Worm (Caenorhabditis elegans) whole organism, L1 larva: ENCODE results near the gene Y69A2AR.51.

Experiments used
- C34B4.2 ChIP-seq: sonication (generic microtip); optimal IDR thresholded peaks from 2 replicates; lab custom pipeline; 2017; ENCODE audit warnings: mild to moderate bottlenecking, missing genetic modification characterization, missing compliant biosample characterization
- F16B12.6 ChIP-seq: fragments of 150-350 bp; optimal IDR thresholded peaks from 2 replicates; lab custom pipeline; 2014; ENCODE audit warnings: missing biosample characterization, missing genetic modification characterization
- Y116A8C.19 ChIP-seq: sonication (generic microtip); optimal IDR thresholded peaks from 2 replicates; lab custom pipeline; 2016; ENCODE audit warnings: missing compliant biosample characterization, missing genetic modification characterization, borderline replicate concordance
- aha-1 ChIP-seq: fragments of 150-350 bp; optimal IDR thresholded peaks from 2 replicates; lab custom pipeline; 2014; ENCODE audit warnings: missing biosample characterization, missing genetic modification characterization
- aly-2 ChIP-seq: fragments of 150-350 bp; optimal IDR thresholded peaks from 2 replicates; lab custom pipeline; 2014; ENCODE audit warnings: missing biosample characterization, missing genetic modification characterization
- blmp-1 ChIP-seq: fragments of 150-350 bp; optimal IDR thresholded peaks from 2 replicates; lab custom pipeline; 2014; ENCODE audit warnings: missing biosample characterization, missing genetic modification characterization
- ceh-82 ChIP-seq, 3 experiments: fragments of 150-350 bp in 1 of 3; sonication (generic microtip) in 2 of 3; optimal IDR thresholded peaks; 2 replicates each; lab custom pipeline; 2014 to 2017; ENCODE audit warnings: missing biosample characterization in 3 of 3, missing genetic modification characterization in 3 of 3
- ceh-88 ChIP-seq: fragments of 200-800 bp; sonication (Bioruptor generic); IDR thresholded peaks from 2 replicates; pipeline ENCODE4 v1.3.6; 2022; ENCODE audit warnings: missing genetic modification characterization, missing compliant biosample characterization
- ceh-90 ChIP-seq: sonication (generic microtip); optimal IDR thresholded peaks from 2 replicates; lab custom pipeline; 2016; ENCODE audit warnings: missing genetic modification characterization, missing compliant biosample characterization
- ces-1 ChIP-seq: fragments of 150-350 bp; optimal IDR thresholded peaks from 2 replicates; lab custom pipeline; 2014; ENCODE audit warnings: missing biosample characterization, missing genetic modification reagents, missing genetic modification characterization
- dpl-1 ChIP-seq, 3 experiments: fragments of 150-350 bp in 2 of 3; sonication (generic microtip) in 1 of 3; optimal IDR thresholded peaks; 2 replicates each; lab custom pipeline; 2014 to 2017; ENCODE audit warnings: missing biosample characterization in 3 of 3, missing genetic modification characterization in 3 of 3, missing genetic modification reagents in 3 of 3
- dsc-1 ChIP-seq: sonication (generic microtip); optimal IDR thresholded peaks from 2 replicates; lab custom pipeline; 2016; ENCODE audit warnings: mild to moderate bottlenecking, missing genetic modification characterization, missing compliant biosample characterization
- efl-3 ChIP-seq: fragments of 200-800 bp; sonication (Bioruptor generic); optimal IDR thresholded peaks from 2 replicates; lab custom pipeline; 2018; ENCODE audit warnings: mild to moderate bottlenecking, missing genetic modification characterization, missing compliant biosample characterization
- elt-2 ChIP-seq: sonication (generic microtip); optimal IDR thresholded peaks from 2 replicates; lab custom pipeline; 2016; ENCODE audit warnings: missing genetic modification characterization, mild to moderate bottlenecking, inconsistent platforms, missing compliant biosample characterization, missing genetic modification reagents
- elt-3 ChIP-seq, 6 experiments: fragments of 150-350 bp in 1 of 6; sonication (generic microtip); optimal IDR thresholded peaks; 2 replicates each; lab custom pipeline; 2017 to 2018; ENCODE audit warnings: missing biosample characterization in 6 of 6, missing genetic modification characterization in 6 of 6, inconsistent platforms in 1 of 6
- fkh-10 ChIP-seq: sonication (generic microtip); optimal IDR thresholded peaks from 2 replicates; lab custom pipeline; 2017; ENCODE audit warnings: missing biosample characterization, missing genetic modification reagents, missing genetic modification characterization
- fkh-4 ChIP-seq: sonication (generic microtip); optimal IDR thresholded peaks from 2 replicates; lab custom pipeline; 2016; ENCODE audit warnings: missing compliant biosample characterization, missing genetic modification characterization, borderline replicate concordance
- fos-1 ChIP-seq: fragments of 150-350 bp; optimal IDR thresholded peaks from 2 replicates; lab custom pipeline; 2014; ENCODE audit warnings: missing biosample characterization, missing genetic modification characterization
- grh-1 ChIP-seq: fragments of 200-800 bp; sonication (Bioruptor generic); IDR thresholded peaks from 2 replicates; pipeline ENCODE4 v1.3.6; 2022; ENCODE audit warnings: missing genetic modification reagents, missing genetic modification characterization, missing compliant biosample characterization
- hpl-2 ChIP-seq: fragments of 150-350 bp; optimal IDR thresholded peaks from 2 replicates; lab custom pipeline; 2014; ENCODE audit warnings: missing biosample characterization, missing genetic modification reagents, missing genetic modification characterization
- lin-35 ChIP-seq, 2 experiments: fragments of 150-350 bp; optimal IDR thresholded peaks; 2 replicates each; lab custom pipeline; 2014; ENCODE audit warnings: missing biosample characterization in 2 of 2, missing genetic modification characterization in 2 of 2, missing genetic modification reagents in 2 of 2
- lir-3 ChIP-seq: sonication (generic microtip); optimal IDR thresholded peaks from 2 replicates; lab custom pipeline; 2016; ENCODE audit warnings: mild to moderate bottlenecking, missing genetic modification characterization, moderate library complexity, missing compliant biosample characterization; ENCODE audit not compliant: poor library complexity
- mab-9 ChIP-seq: fragments of 200-800 bp; sonication (Bioruptor generic); IDR thresholded peaks from 2 replicates; pipeline ENCODE4 v1.3.6; 2022; ENCODE audit warnings: missing genetic modification reagents, missing genetic modification characterization, missing compliant biosample characterization
- mdl-1 ChIP-seq, 2 experiments: fragments of 150-350 bp; optimal IDR thresholded peaks; 2 replicates each; lab custom pipeline; 2014 to 2017; ENCODE audit warnings: missing biosample characterization in 2 of 2, missing genetic modification characterization in 2 of 2, inconsistent platforms in 1 of 2
- mef-2 ChIP-seq: fragments of 150-350 bp; optimal IDR thresholded peaks from 2 replicates; lab custom pipeline; 2014; ENCODE audit warnings: missing biosample characterization, missing genetic modification characterization
- mep-1 ChIP-seq: fragments of 150-350 bp; optimal IDR thresholded peaks from 2 replicates; lab custom pipeline; 2014; ENCODE audit warnings: missing biosample characterization, missing genetic modification characterization
- nhr-12 ChIP-seq: sonication (generic microtip); optimal IDR thresholded peaks from 2 replicates; lab custom pipeline; 2017; ENCODE audit warnings: missing biosample characterization, missing genetic modification characterization
- nhr-19 ChIP-seq: fragments of 200-800 bp; sonication (Bioruptor generic); conservative IDR thresholded peaks from 2 replicates; pipeline ENCODE4 v1.3.6; 2022; ENCODE audit warnings: missing genetic modification characterization, missing compliant biosample characterization
- nhr-20 ChIP-seq: sonication (generic microtip); optimal IDR thresholded peaks from 2 replicates; lab custom pipeline; 2016; ENCODE audit warnings: mild to moderate bottlenecking, missing genetic modification characterization, missing compliant biosample characterization
- nhr-28 ChIP-seq: fragments of 150-350 bp; optimal IDR thresholded peaks from 2 replicates; lab custom pipeline; 2014; ENCODE audit warnings: missing biosample characterization, missing genetic modification characterization
- nhr-47 ChIP-seq: sonication (generic microtip); optimal IDR thresholded peaks from 2 replicates; lab custom pipeline; 2016; ENCODE audit warnings: mild to moderate bottlenecking, missing genetic modification characterization, moderate library complexity, missing compliant biosample characterization
- nhr-71 ChIP-seq: sonication (generic microtip); optimal IDR thresholded peaks from 2 replicates; lab custom pipeline; 2016; ENCODE audit warnings: mild to moderate bottlenecking, missing genetic modification characterization, moderate library complexity, missing compliant biosample characterization
- nhr-76 ChIP-seq: sonication (generic microtip); optimal IDR thresholded peaks from 2 replicates; lab custom pipeline; 2017; ENCODE audit warnings: missing biosample characterization, missing genetic modification characterization
- nhr-84 ChIP-seq: sonication (generic microtip); optimal IDR thresholded peaks from 2 replicates; lab custom pipeline; 2017; ENCODE audit warnings: missing biosample characterization, missing genetic modification characterization
- nhr-90 ChIP-seq: sonication (generic microtip); optimal IDR thresholded peaks from 2 replicates; lab custom pipeline; 2016; ENCODE audit warnings: mild to moderate bottlenecking, missing genetic modification characterization, missing compliant biosample characterization; ENCODE audit not compliant: poor library complexity
- pag-3 ChIP-seq: sonication (generic microtip); optimal IDR thresholded peaks from 2 replicates; lab custom pipeline; 2017; ENCODE audit warnings: missing genetic modification characterization, mild to moderate bottlenecking, missing compliant biosample characterization, antibody characterized with exemption, borderline replicate concordance; ENCODE audit not compliant: insufficient read depth
- pax-3 ChIP-seq: fragments of 200-800 bp; sonication (Bioruptor generic); optimal IDR thresholded peaks from 2 replicates; lab custom pipeline; 2018; ENCODE audit warnings: mild to moderate bottlenecking, missing genetic modification characterization, moderate library complexity, missing compliant biosample characterization
- skn-1 ChIP-seq: fragments of 150-350 bp; optimal IDR thresholded peaks from 2 replicates; lab custom pipeline; 2014; ENCODE audit warnings: missing biosample characterization, missing genetic modification characterization
- snpc-4 ChIP-seq: fragments of 150-350 bp; optimal IDR thresholded peaks from 2 replicates; lab custom pipeline; 2014; ENCODE audit warnings: missing biosample characterization, missing genetic modification characterization
- sox-4 ChIP-seq: sonication (generic microtip); optimal IDR thresholded peaks from 2 replicates; lab custom pipeline; 2016; ENCODE audit warnings: missing genetic modification characterization, missing compliant biosample characterization
- sptf-1 ChIP-seq: fragments of 150-350 bp; optimal IDR thresholded peaks from 2 replicates; lab custom pipeline; 2014; ENCODE audit warnings: missing biosample characterization, missing genetic modification characterization
- sup-37 ChIP-seq: fragments of 200-800 bp; sonication (Bioruptor generic); optimal IDR thresholded peaks from 2 replicates; lab custom pipeline; 2018; ENCODE audit warnings: mild to moderate bottlenecking, missing genetic modification characterization, missing compliant biosample characterization
- swsn-7 ChIP-seq: sonication (generic microtip); optimal IDR thresholded peaks from 2 replicates; lab custom pipeline; 2016; ENCODE audit warnings: missing genetic modification characterization, missing compliant biosample characterization
- tlp-1 ChIP-seq: fragments of 150-350 bp; optimal IDR thresholded peaks from 2 replicates; lab custom pipeline; 2014; ENCODE audit warnings: missing biosample characterization, missing genetic modification characterization
- unc-62 ChIP-seq: fragments of 150-350 bp; optimal IDR thresholded peaks from 2 replicates; lab custom pipeline; 2014; ENCODE audit warnings: missing biosample characterization, missing genetic modification reagents, missing genetic modification characterization
- unc-86 ChIP-seq: sonication (generic microtip); optimal IDR thresholded peaks from 2 replicates; lab custom pipeline; 2016; ENCODE audit warnings: missing genetic modification characterization, missing compliant biosample characterization
- zag-1 ChIP-seq: fragments of 150-350 bp; optimal IDR thresholded peaks from 2 replicates; lab custom pipeline; 2014; ENCODE audit warnings: missing biosample characterization, missing genetic modification characterization
- zip-4 ChIP-seq: fragments of 200-800 bp; sonication (Bioruptor generic); optimal IDR thresholded peaks from 2 replicates; lab custom pipeline; 2018; ENCODE audit warnings: mild to moderate bottlenecking, missing genetic modification characterization, moderate library complexity, missing compliant biosample characterization
- ztf-11 ChIP-seq, 2 experiments: sonication (generic microtip); optimal IDR thresholded peaks; 2 replicates each; lab custom pipeline; 2016 to 2017; ENCODE audit warnings: missing genetic modification characterization in 2 of 2, missing biosample characterization in 1 of 2, missing compliant biosample characterization in 1 of 2
- ztf-4 ChIP-seq: fragments of 150-350 bp; optimal IDR thresholded peaks from 2 replicates; lab custom pipeline; 2014; ENCODE audit warnings: missing biosample characterization, missing genetic modification characterization

Gene Y69A2AR.51

DNA sequence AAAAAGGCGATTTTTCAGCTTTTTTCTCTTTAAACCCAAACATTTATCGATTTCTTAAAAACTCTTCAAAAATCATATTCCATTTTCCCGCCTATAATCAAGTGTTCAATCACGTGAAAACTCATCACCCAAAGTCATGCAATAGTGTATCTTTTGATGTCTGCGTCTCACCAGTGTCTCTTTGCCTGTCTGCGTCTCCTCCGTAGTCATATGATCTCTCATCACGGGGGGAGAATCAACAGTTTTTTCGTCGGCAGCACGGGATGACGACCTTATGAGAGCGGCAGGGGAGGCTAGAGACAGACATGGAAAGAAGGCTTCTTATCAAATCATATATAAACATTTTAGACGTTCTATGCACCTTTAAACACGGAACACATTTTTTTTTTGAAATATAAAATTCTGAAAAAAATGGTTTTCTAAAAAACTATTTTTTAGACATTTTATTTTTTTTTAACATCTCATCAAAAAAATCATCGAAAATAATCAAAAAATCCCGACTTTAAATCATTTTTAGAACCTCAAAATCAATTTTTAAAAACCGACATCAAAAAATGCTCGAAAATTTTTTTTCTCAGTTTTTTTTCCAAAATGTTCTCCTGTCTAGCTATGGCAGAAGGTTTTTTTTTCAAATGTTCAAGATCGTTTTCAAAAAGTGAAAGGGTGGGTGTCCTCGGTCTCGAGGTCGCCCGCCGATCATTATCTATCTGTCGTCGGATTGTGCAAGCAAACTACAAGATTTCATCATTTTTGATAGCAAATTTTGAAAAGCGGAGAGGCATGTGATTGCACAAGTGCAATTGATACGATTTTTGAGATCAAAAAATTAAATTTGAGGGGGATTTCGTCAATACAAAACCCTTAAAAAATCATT is 30.0 kb downstream of the Y69A2AR.51 start (continued):
- TF ChIP-seq nhr-71 (tag; lab: Kevin White, UChicago) = peak; percentile 100
- peak; percentile 98 for TF ChIP-seq grh-1 (GFP tag; lab: Robert Waterston, UW)
- no peak for TF ChIP-seq tlp-1 (tag; lab: Kevin White, UChicago)
- TF ChIP-seq C34B4.2 (tag; lab: Kevin White, UChicago) = peak; percentile 59
- peak; percentile 93 for TF ChIP-seq fos-1
- peak; percentile 94 for TF ChIP-seq mab-9 (GFP tag; lab: Robert Waterston, UW)
- TF ChIP-seq mdl-1 (tag; optimal IDR thresholded peaks at IDR 0.05; lab: Kevin White, UChicago) = peak; percentile 39 to 100
- TF ChIP-seq F16B12.6 (tag; lab: Kevin White, UChicago) = peak; percentile 20
- TF ChIP-seq nhr-47 (tag; lab: Kevin White, UChicago) = peak; percentile 99
- peak; percentile 96 for TF ChIP-seq ceh-88
- peak; percentile 89 for TF ChIP-seq snpc-4 (tag; lab: Kevin White, UChicago)
- peak; percentile 87 for TF ChIP-seq sup-37 (GFP tag; lab: Kevin White, UChicago)
- peak; percentile 87 for TF ChIP-seq zip-4
- TF ChIP-seq nhr-90 = peak; percentile 99
- peak; percentile 84 for TF ChIP-seq mef-2 (tag; lab: Kevin White, UChicago)
- peak; percentile 66 for TF ChIP-seq pag-3 (tag; lab: Kevin White, UChicago)
- TF ChIP-seq nhr-19 = peak; percentile 99
- TF ChIP-seq mep-1 (tag; lab: Kevin White, UChicago) = peak; percentile 99
- TF ChIP-seq elt-3 (tag; optimal IDR thresholded peaks at IDR 0.05; lab: Kevin White, UChicago) = peak in 5 of 6 experiments; percentile 31 to 100 (median 95)
- TF ChIP-seq dpl-1 (GFP tag; optimal IDR thresholded peaks at IDR 0.05; lab: Kevin White, UChicago) = peak; percentile 89 to 91 (median 90)
- no peak for TF ChIP-seq Y116A8C.19 (tag; lab: Kevin White, UChicago)
- TF ChIP-seq unc-86 = peak; percentile 92
- TF ChIP-seq nhr-76 = peak; percentile 39
- peak; percentile 70 for TF ChIP-seq aha-1 (tag; lab: Kevin White, UChicago)
- TF ChIP-seq blmp-1 = peak; percentile 90
- TF ChIP-seq lir-3 (tag; lab: Kevin White, UChicago) = peak; percentile 94
- TF ChIP-seq fkh-10 (GFP tag; lab: Kevin White, UChicago) = peak; percentile 61
- TF ChIP-seq dsc-1 = peak; percentile 96
- peak; percentile 34 for TF ChIP-seq nhr-12 (tag; lab: Kevin White, UChicago)
- TF ChIP-seq fkh-4 (tag; lab: Kevin White, UChicago) = peak; percentile 64
- TF ChIP-seq ztf-4 (tag; lab: Kevin White, UChicago) = peak; percentile 98
- TF ChIP-seq ceh-82 (tag; optimal IDR thresholded peaks at IDR 0.05; lab: Kevin White, UChicago) = peak; percentile 90 to 93 (median 90)
- peak; percentile 95 for TF ChIP-seq hpl-2 (GFP tag; lab: Kevin White, UChicago)
- TF ChIP-seq ces-1 = no peak
- peak; percentile 75 for TF ChIP-seq efl-3
- no peak for TF ChIP-seq sptf-1 (tag; lab: Kevin White, UChicago)
- TF ChIP-seq nhr-20 = peak; percentile 100
- TF ChIP-seq nhr-28 (tag; lab: Kevin White, UChicago) = peak; percentile 75
- peak; percentile 98 for TF ChIP-seq pax-3 (tag; lab: Kevin White, UChicago)
- peak; percentile 99 for TF ChIP-seq swsn-7 (tag; lab: Kevin White, UChicago)
- TF ChIP-seq ceh-90 = no peak
- TF ChIP-seq elt-2 (tag; lab: Kevin White, UChicago) = peak; percentile 99
- peak; percentile 98 for TF ChIP-seq skn-1 (tag; lab: Kevin White, UChicago)
- no peak for TF ChIP-seq zag-1
- TF ChIP-seq lin-35 (GFP tag; optimal IDR thresholded peaks at IDR 0.05; lab: Kevin White, UChicago) = peak; percentile 89 to 96
- peak in 1 of 2 experiments; percentile 86 for TF ChIP-seq ztf-11 (tag; optimal IDR thresholded peaks at IDR 0.05; lab: Kevin White, UChicago)
- peak; percentile 84 for TF ChIP-seq aly-2
- no peak for TF ChIP-seq nhr-84 (tag; lab: Kevin White, UChicago)
- peak; percentile 98 for TF ChIP-seq sox-4 (tag; lab: Kevin White, UChicago)
- no peak for TF ChIP-seq unc-62 (GFP tag; lab: Kevin White, UChicago)
